Fruit fly (Drosophila melanogaster) S2 (cell line): ENCODE results near the gene lic.

Experiments used
- CG8478 ChIP-seq: fragments of >200 bp; optimal IDR thresholded peaks from 2 replicates; lab custom pipeline; 2018
- CTCF ChIP-seq, 2 experiments: fragments of >200 bp; optimal IDR thresholded peaks; 2 replicates each; lab custom pipeline; 2018

dm6 chrX:13104571-13104970 lies 13.6 kb downstream of the lic start:
- TF ChIP-seq CTCF (optimal IDR thresholded peaks at IDR 0.05; lab: Kevin White, UChicago), result no peak
- no peak for TF ChIP-seq CG8478 (lab: Kevin White, UChicago)
